Worm (Caenorhabditis elegans): ENCODE data around the gene Y57A10C.11.
A peak's percentile ranks its signal among the peaks of the same experiment; 100 is the strongest.

DNA sequence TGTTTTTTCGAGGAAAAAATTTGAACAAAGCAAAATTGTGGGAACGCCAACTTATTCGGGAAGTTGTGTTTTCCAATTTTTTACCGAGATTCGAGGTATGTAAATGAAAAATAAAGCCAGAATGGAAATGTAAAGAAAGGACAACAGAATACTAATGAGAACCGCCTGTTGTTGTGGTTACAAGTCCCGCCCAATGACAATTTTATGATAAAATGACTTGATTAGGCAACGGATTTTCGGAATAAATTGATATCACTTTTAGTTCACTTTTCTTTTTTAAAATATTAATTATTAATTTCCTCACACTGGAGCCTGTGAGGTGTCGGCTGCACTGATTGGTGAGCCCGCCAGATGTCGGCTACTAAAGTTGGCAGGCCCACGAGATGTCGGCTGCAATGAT, 17.7 kb upstream of the Y57A10C.11 start, which contains the start of gene dct-12:
- TF ChIP-seq snpc-4 (GFP tag; optimal IDR thresholded peaks at IDR 0.05) (no peak), snpc-4 (tag; optimal IDR thresholded peaks at IDR 0.05) (peak in 1 of 4 experiments; percentile 35), athp-1 (tag; optimal IDR thresholded peaks at IDR 0.05) (no peak), him-1 (tag; optimal IDR thresholded peaks at IDR 0.05) (no peak), tbp1 (GFP tag; optimal IDR thresholded peaks at IDR 0.05) (no peak)

All from whole organism, young adult.